Worm (Caenorhabditis elegans): Measurements from ENCODE around the gene best-19.

best-19 gene

DNA sequence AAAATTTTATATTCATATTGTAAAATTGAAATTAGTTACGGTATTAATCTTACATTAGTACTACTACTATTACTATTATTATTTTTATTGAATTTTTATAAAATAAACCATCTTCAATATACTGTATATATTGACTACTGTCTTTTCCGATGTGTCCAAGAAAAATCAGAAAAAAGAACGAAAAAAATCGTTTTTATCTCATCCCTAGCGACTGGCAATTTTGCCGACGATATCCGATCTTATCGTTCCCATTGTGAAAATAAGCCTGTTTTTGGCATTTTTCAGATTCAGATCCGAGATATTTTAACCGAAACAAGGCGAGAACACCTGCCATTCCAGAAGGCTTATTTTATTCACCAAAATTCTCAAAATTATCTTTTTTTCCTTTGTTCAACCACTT lies 47.1 kb downstream of the best-19 start, which contains the start of gene F18F11.4:
Gene F18F11.4, plus strand, starts transcription at position 301 of the 400 bp plus-strand sequence.
- TF ChIP-seq nhr-77 (tag; optimal IDR thresholded peaks at IDR 0.05) (no peak), ceh-82 (tag; optimal IDR thresholded peaks at IDR 0.05) (no peak), snpc-4 (tag; optimal IDR thresholded peaks at IDR 0.05) (no peak), nhr-12 (tag; optimal IDR thresholded peaks at IDR 0.05) (no peak), elt-1 (tag; optimal IDR thresholded peaks at IDR 0.05) (no peak), fos-1 (tag; optimal IDR thresholded peaks at IDR 0.05) (no peak), sma-9 (GFP tag; optimal IDR thresholded peaks at IDR 0.05) (no peak), sma-9 (tag; optimal IDR thresholded peaks at IDR 0.05) (no peak), mbf-1 (tag; optimal IDR thresholded peaks at IDR 0.05) (no peak), crh-2 (tag; optimal IDR thresholded peaks at IDR 0.05) (no peak), aly-2 (tag; optimal IDR thresholded peaks at IDR 0.05) (no peak), mdl-1 (tag; optimal IDR thresholded peaks at IDR 0.05) (no peak), egl-27 (tag; optimal IDR thresholded peaks at IDR 0.05) (no peak)

All from whole organism, L2 larva.